Worm (Caenorhabditis elegans) whole organism, L2 larva: ENCODE results near the gene C15H9.4.

Experiments used
- C34F6.9 ChIP-seq: fragments of 150-350 bp; optimal IDR thresholded peaks from 2 replicates; lab custom pipeline; 2014; ENCODE audit warnings: missing biosample characterization, missing genetic modification characterization
- F13H6.1 ChIP-seq: sonication (generic microtip); optimal IDR thresholded peaks from 2 replicates; lab custom pipeline; 2016; ENCODE audit warnings: missing genetic modification characterization, missing compliant biosample characterization
- R02D3.7 ChIP-seq: fragments of 150-350 bp; optimal IDR thresholded peaks from 2 replicates; lab custom pipeline; 2014; ENCODE audit warnings: missing biosample characterization, missing genetic modification characterization
- Y55F3AM.14 ChIP-seq: fragments of 200-800 bp; sonication (Bioruptor generic); optimal IDR thresholded peaks from 2 replicates; lab custom pipeline; 2018; ENCODE audit warnings: mild to moderate bottlenecking, missing genetic modification characterization, missing compliant biosample characterization
- ZK546.5 ChIP-seq: sonication (generic microtip); optimal IDR thresholded peaks from 2 replicates; lab custom pipeline; 2017; ENCODE audit warnings: missing biosample characterization, missing genetic modification characterization
- aly-2 ChIP-seq: fragments of 150-350 bp; optimal IDR thresholded peaks from 2 replicates; lab custom pipeline; 2014; ENCODE audit warnings: missing biosample characterization, missing genetic modification characterization
- ama-1 ChIP-seq: fragments of 150-350 bp; optimal IDR thresholded peaks from 2 replicates; lab custom pipeline; 2018; ENCODE audit warnings: inconsistent platforms
- ceh-16 ChIP-seq: fragments of 150-350 bp; optimal IDR thresholded peaks from 2 replicates; lab custom pipeline; 2014; ENCODE audit warnings: missing biosample characterization, missing genetic modification characterization
- ceh-82 ChIP-seq: fragments of 150-350 bp; optimal IDR thresholded peaks from 2 replicates; lab custom pipeline; 2014; ENCODE audit warnings: missing biosample characterization, missing genetic modification characterization
- crh-2 ChIP-seq: sonication (generic microtip); optimal IDR thresholded peaks from 2 replicates; lab custom pipeline; 2017; ENCODE audit warnings: missing biosample characterization, missing genetic modification characterization
- dmd-4 ChIP-seq: sonication (generic microtip); optimal IDR thresholded peaks from 2 replicates; lab custom pipeline; 2017; ENCODE audit warnings: missing biosample characterization, missing genetic modification characterization
- egl-27 ChIP-seq: sonication (generic microtip); optimal IDR thresholded peaks from 3 replicates; lab custom pipeline; 2017; ENCODE audit warnings: missing biosample characterization, missing genetic modification reagents, missing genetic modification characterization
- elt-1 ChIP-seq: fragments of 150-350 bp; optimal IDR thresholded peaks from 2 replicates; lab custom pipeline; 2014; ENCODE audit warnings: missing biosample characterization, missing genetic modification characterization
- elt-3 ChIP-seq: sonication (generic microtip); optimal IDR thresholded peaks from 2 replicates; lab custom pipeline; 2017; ENCODE audit warnings: missing biosample characterization, missing genetic modification characterization
- fos-1 ChIP-seq: fragments of 150-350 bp; optimal IDR thresholded peaks from 2 replicates; lab custom pipeline; 2014; ENCODE audit warnings: missing biosample characterization, missing genetic modification characterization
- gmeb-1 ChIP-seq: fragments of 150-350 bp; optimal IDR thresholded peaks from 2 replicates; lab custom pipeline; 2014; ENCODE audit warnings: missing biosample characterization, missing genetic modification characterization
- lin-11 ChIP-seq: fragments of 150-350 bp; sonication (generic microtip); optimal IDR thresholded peaks from 2 replicates; lab custom pipeline; 2014; ENCODE audit warnings: missing biosample characterization, missing genetic modification characterization, inconsistent platforms, mixed read lengths
- lin-13 ChIP-seq: fragments of 150-350 bp; optimal IDR thresholded peaks from 2 replicates; lab custom pipeline; 2014; ENCODE audit warnings: missing biosample characterization, missing genetic modification reagents, missing genetic modification characterization
- lsy-2 ChIP-seq, 2 experiments: fragments of 150-350 bp in 1 of 2; sonication (generic microtip) in 1 of 2; optimal IDR thresholded peaks; 2 replicates each; lab custom pipeline; 2014 to 2017; ENCODE audit warnings: missing biosample characterization in 2 of 2, missing genetic modification characterization in 2 of 2
- mbf-1 ChIP-seq: sonication (generic microtip); optimal IDR thresholded peaks from 2 replicates; lab custom pipeline; 2017; ENCODE audit warnings: missing biosample characterization, missing genetic modification characterization
- mdl-1 ChIP-seq, 2 experiments: fragments of 150-350 bp in 1 of 2; sonication (generic microtip) in 1 of 2; optimal IDR thresholded peaks; 2 replicates each; lab custom pipeline; 2017; ENCODE audit warnings: missing biosample characterization in 2 of 2, missing genetic modification characterization in 2 of 2
- nhr-10 ChIP-seq: sonication (generic microtip); optimal IDR thresholded peaks from 2 replicates; lab custom pipeline; 2017; ENCODE audit warnings: missing biosample characterization, missing genetic modification characterization
- nhr-11 ChIP-seq: fragments of 150-350 bp; optimal IDR thresholded peaks from 2 replicates; lab custom pipeline; 2014; ENCODE audit warnings: missing biosample characterization, missing genetic modification characterization
- nhr-12 ChIP-seq: fragments of 150-350 bp; optimal IDR thresholded peaks from 2 replicates; lab custom pipeline; 2014; ENCODE audit warnings: missing biosample characterization, missing genetic modification characterization
- nhr-129 ChIP-seq: fragments of 150-350 bp; optimal IDR thresholded peaks from 2 replicates; lab custom pipeline; 2014; ENCODE audit warnings: missing biosample characterization, missing genetic modification characterization
- nhr-21 ChIP-seq: fragments of 150-350 bp; optimal IDR thresholded peaks from 2 replicates; lab custom pipeline; 2014; ENCODE audit warnings: missing biosample characterization, missing genetic modification characterization
- nhr-23 ChIP-seq: fragments of 150-350 bp; optimal IDR thresholded peaks from 2 replicates; lab custom pipeline; 2014; ENCODE audit warnings: missing biosample characterization, missing genetic modification reagents, missing genetic modification characterization
- nhr-237 ChIP-seq: fragments of 150-350 bp; optimal IDR thresholded peaks from 2 replicates; lab custom pipeline; 2014; ENCODE audit warnings: missing biosample characterization, missing genetic modification characterization
- nhr-25 ChIP-seq: fragments of 150-350 bp; sonication (generic microtip); optimal IDR thresholded peaks from 3 replicates; lab custom pipeline; 2014; ENCODE audit warnings: missing biosample characterization, missing genetic modification characterization
- peb-1 ChIP-seq: fragments of 150-350 bp; optimal IDR thresholded peaks from 2 replicates; lab custom pipeline; 2014; ENCODE audit warnings: missing biosample characterization, missing genetic modification characterization
- sem-4 ChIP-seq: fragments of 150-350 bp; optimal IDR thresholded peaks from 2 replicates; lab custom pipeline; 2014; ENCODE audit warnings: missing biosample characterization, missing genetic modification reagents, missing genetic modification characterization
- sma-9 ChIP-seq, 2 experiments: fragments of 150-350 bp in 1 of 2; sonication (generic microtip) in 1 of 2; optimal IDR thresholded peaks; 2 replicates each; lab custom pipeline; 2014 to 2016; ENCODE audit warnings: missing genetic modification characterization in 2 of 2, mild to moderate bottlenecking in 1 of 2, missing biosample characterization in 1 of 2, missing compliant biosample characterization in 1 of 2, missing genetic modification reagents in 1 of 2, moderate library complexity in 1 of 2
- unc-39 ChIP-seq: fragments of 150-350 bp; optimal IDR thresholded peaks from 2 replicates; lab custom pipeline; 2014; ENCODE audit warnings: missing biosample characterization, missing genetic modification characterization
- unc-55 ChIP-seq: fragments of 150-350 bp; sonication (generic microtip); optimal IDR thresholded peaks from 3 replicates; lab custom pipeline; 2014; ENCODE audit warnings: missing biosample characterization, missing genetic modification reagents, missing genetic modification characterization
- unc-62 ChIP-seq: fragments of 150-350 bp; optimal IDR thresholded peaks from 2 replicates; lab custom pipeline; 2014; ENCODE audit warnings: missing biosample characterization, missing genetic modification reagents, missing genetic modification characterization
- zag-1 ChIP-seq: fragments of 150-350 bp; optimal IDR thresholded peaks from 2 replicates; lab custom pipeline; 2014; ENCODE audit warnings: missing biosample characterization, missing genetic modification characterization
- ztf-1 ChIP-seq: fragments of 200-800 bp; sonication (Bioruptor generic); conservative IDR thresholded peaks from 2 replicates; pipeline ENCODE4 v1.3.6; 2022; ENCODE audit warnings: missing genetic modification characterization, missing compliant biosample characterization
- ztf-11 ChIP-seq: sonication (generic microtip); optimal IDR thresholded peaks from 2 replicates; lab custom pipeline; 2017; ENCODE audit warnings: missing biosample characterization, missing genetic modification characterization

C15H9.4 gene

DNA sequence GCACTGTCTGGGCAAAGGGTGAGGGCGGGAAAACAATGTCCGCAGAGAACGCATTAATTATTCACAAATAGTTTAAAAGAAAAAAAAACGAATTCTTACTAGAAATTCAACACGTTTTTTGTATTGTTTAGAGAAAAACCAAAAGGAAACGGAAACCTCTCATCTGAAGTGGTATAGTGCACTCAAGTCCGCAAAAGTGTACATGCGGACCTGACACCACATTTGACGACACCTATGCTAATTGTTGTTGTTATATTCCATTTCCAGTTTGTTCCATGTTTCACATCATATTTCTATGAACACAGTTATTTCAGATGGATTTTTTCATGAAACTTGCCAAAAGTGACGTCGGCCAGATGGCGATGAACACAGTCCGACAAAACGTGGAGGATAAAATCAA is 44.7 kb upstream of the C15H9.4 start, which contains the start of gene C45B2.6:
Gene C45B2.6 (plus strand): TSS at position 136 of the 400 bp plus-strand sequence.
- TF ChIP-seq R02D3.7 = no peak
- no peak for TF ChIP-seq ztf-1 (GFP tag; lab: Robert Waterston, UW)
- TF ChIP-seq sma-9 (GFP tag; optimal IDR thresholded peaks at IDR 0.05; lab: Kevin White, UChicago) = peak; percentile 34
- TF ChIP-seq sma-9 (tag; optimal IDR thresholded peaks at IDR 0.05; lab: Kevin White, UChicago) = no peak
- TF ChIP-seq nhr-129 (tag; lab: Kevin White, UChicago) = peak; percentile 29
- TF ChIP-seq lsy-2 (tag; optimal IDR thresholded peaks at IDR 0.05; lab: Kevin White, UChicago) = peak in 1 of 2 experiments; percentile 19
- TF ChIP-seq unc-55 (GFP tag; lab: Kevin White, UChicago) = peak; percentile 21
- peak; percentile 31 for TF ChIP-seq gmeb-1
- TF ChIP-seq nhr-23 = no peak
- no peak for TF ChIP-seq C34F6.9 (tag; lab: Kevin White, UChicago)
- no peak for TF ChIP-seq lin-11 (tag; lab: Kevin White, UChicago)

- TF ChIP-seq ztf-1 (GFP tag; lab: Robert Waterston, UW) (no peak), aly-2 (tag; lab: Kevin White, UChicago) (no peak), ZK546.5 (tag; lab: Kevin White, UChicago) (no peak), nhr-12 (tag; lab: Kevin White, UChicago) (no peak), peb-1 (tag; lab: Kevin White, UChicago) (no peak), sma-9 (GFP tag; optimal IDR thresholded peaks at IDR 0.05; lab: Kevin White, UChicago) (peak; percentile 60), sma-9 (tag; optimal IDR thresholded peaks at IDR 0.05; lab: Kevin White, UChicago) (no peak), sem-4 (tag; lab: Kevin White, UChicago) (no peak), zag-1 (tag; lab: Kevin White, UChicago) (no peak), nhr-10 (tag; lab: Kevin White, UChicago) (no peak), nhr-129 (tag; lab: Kevin White, UChicago) (peak; percentile 54), crh-2 (tag; lab: Kevin White, UChicago) (peak; percentile 50), ceh-16 (tag; lab: Kevin White, UChicago) (no peak), lsy-2 (tag; optimal IDR thresholded peaks at IDR 0.05; lab: Kevin White, UChicago) (no peak), nhr-25 (tag; lab: Kevin White, UChicago) (peak; percentile 12), dmd-4 (tag; lab: Kevin White, UChicago) (no peak), nhr-11 (no peak), nhr-237 (tag; lab: Kevin White, UChicago) (no peak), unc-62 (GFP tag; lab: Kevin White, UChicago) (no peak), C34F6.9 (tag; lab: Kevin White, UChicago) (peak; percentile 19), nhr-23 (no peak), egl-27 (no peak), unc-55 (GFP tag; lab: Kevin White, UChicago) (no peak), F13H6.1 (peak; percentile 32), ama-1 (lab: Kevin White, UChicago) (no peak), elt-1 (no peak), gmeb-1 (no peak), elt-3 (tag; lab: Kevin White, UChicago) (no peak), lin-11 (tag; lab: Kevin White, UChicago) (no peak), Y55F3AM.14 (GFP tag; lab: Kevin White, UChicago) (no peak), unc-39 (tag; lab: Kevin White, UChicago) (no peak), ztf-11 (tag; lab: Kevin White, UChicago) (no peak), lin-13 (GFP tag; lab: Kevin White, UChicago) (no peak), ceh-82 (no peak), fos-1 (tag; lab: Kevin White, UChicago) (peak; percentile 86), nhr-21 (tag; lab: Kevin White, UChicago) (no peak), mbf-1 (tag; lab: Kevin White, UChicago) (no peak), mdl-1 (tag; optimal IDR thresholded peaks at IDR 0.05; lab: Kevin White, UChicago) (no peak)
Observed at ce11 chrX:6057580-6058305, 39.7 kb upstream of the C15H9.4 start, which contains the start of gene gln-1. Gene gln-1 (plus strand): TSS chrX:6058255.
